Fruit fly (Drosophila melanogaster) whole organism, pupa: Measurements from ENCODE around the gene mfas.

Experiments
- CG10348 ChIP-seq: fragments of 200-800 bp; sonication (Bioruptor generic); IDR thresholded peaks from 2 replicates; pipeline ENCODE4 v1.3.6; 2022; ENCODE audit warnings: missing biosample characterization, missing genetic modification characterization
- CG12605 ChIP-seq: fragments of 200-800 bp; sonication (Bioruptor generic); IDR thresholded peaks from 2 replicates; pipeline ENCODE4 v1.3.6; 2022; ENCODE audit warnings: missing biosample characterization, missing genetic modification characterization
- CG13204 ChIP-seq: fragments of 200-800 bp; sonication (Bioruptor generic); optimal IDR thresholded peaks from 2 replicates; lab custom pipeline; 2018; ENCODE audit warnings: missing biosample characterization, mild to moderate bottlenecking, missing genetic modification characterization, moderate library complexity
- CG14655 ChIP-seq: fragments of 200-800 bp; sonication (Bioruptor generic); optimal IDR thresholded peaks from 3 replicates; lab custom pipeline; 2017; ENCODE audit warnings: mild to moderate bottlenecking, missing biosample characterization, missing genetic modification reagents, missing genetic modification characterization
- CG15710 ChIP-seq: fragments of 200-800 bp; sonication (Bioruptor generic); optimal IDR thresholded peaks from 2 replicates; lab custom pipeline; 2018; ENCODE audit warnings: missing biosample characterization, mild to moderate bottlenecking, missing genetic modification characterization, moderate library complexity
- CG17806 ChIP-seq: fragments of 200-800 bp; sonication (Bioruptor generic); optimal IDR thresholded peaks from 2 replicates; lab custom pipeline; 2018; ENCODE audit warnings: missing biosample characterization, mild to moderate bottlenecking, missing genetic modification characterization, moderate library complexity
- CG32121 ChIP-seq: fragments of 200-800 bp; sonication (Bioruptor generic); IDR thresholded peaks from 2 replicates; pipeline ENCODE4 v1.3.6; 2022; ENCODE audit warnings: missing biosample characterization, missing genetic modification characterization
- CG34367 ChIP-seq: fragments of 200-800 bp; sonication (Bioruptor generic); optimal IDR thresholded peaks from 2 replicates; lab custom pipeline; 2018; ENCODE audit warnings: missing biosample characterization, mild to moderate bottlenecking, missing genetic modification characterization
- CG4496 ChIP-seq: fragments of 200-800 bp; sonication (Bioruptor generic); IDR thresholded peaks from 3 replicates; pipeline ENCODE4 v1.3.6; 2022; ENCODE audit warnings: missing biosample characterization, missing genetic modification characterization
- CG8159 ChIP-seq: fragments of 200-800 bp; sonication (Bioruptor generic); optimal IDR thresholded peaks from 3 replicates; lab custom pipeline; 2018; ENCODE audit warnings: missing biosample characterization, mild to moderate bottlenecking, missing genetic modification characterization, moderate library complexity
- CG8301 ChIP-seq: fragments of 200-800 bp; sonication (Bioruptor generic); optimal IDR thresholded peaks from 2 replicates; lab custom pipeline; 2018; ENCODE audit warnings: missing biosample characterization, mild to moderate bottlenecking, missing genetic modification characterization
- CG9948 ChIP-seq: fragments of 200-800 bp; sonication (Bioruptor generic); optimal IDR thresholded peaks from 2 replicates; lab custom pipeline; 2018; ENCODE audit warnings: missing biosample characterization, mild to moderate bottlenecking, missing genetic modification characterization, moderate library complexity
- D1 ChIP-seq: fragments of 200-800 bp; sonication (Bioruptor generic); optimal IDR thresholded peaks from 2 replicates; lab custom pipeline; 2018; ENCODE audit warnings: missing biosample characterization, mild to moderate bottlenecking, missing genetic modification characterization, moderate library complexity
- EcR ChIP-seq: fragments of 200-800 bp; sonication (Bioruptor generic); optimal IDR thresholded peaks from 3 replicates; lab custom pipeline; 2019; ENCODE audit warnings: missing biosample characterization, missing genetic modification characterization, mild to moderate bottlenecking, moderate library complexity, missing genetic modification reagents
- Ets98B ChIP-seq: fragments of 200-800 bp; sonication (Bioruptor generic); IDR thresholded peaks from 2 replicates; pipeline ENCODE4 v1.3.6; 2022; ENCODE audit warnings: missing biosample characterization, missing genetic modification characterization
- Pif1A ChIP-seq: fragments of 200-800 bp; sonication (Bioruptor generic); optimal IDR thresholded peaks from 3 replicates; lab custom pipeline; 2016; ENCODE audit warnings: missing biosample characterization, missing genetic modification characterization
- Pif1B ChIP-seq: fragments of 200-800 bp; sonication (Bioruptor generic); optimal IDR thresholded peaks from 3 replicates; lab custom pipeline; 2016; ENCODE audit warnings: missing biosample characterization, missing genetic modification characterization
- Snoo ChIP-seq: fragments of 200-800 bp; sonication (Bioruptor generic); optimal IDR thresholded peaks from 3 replicates; lab custom pipeline; 2017; ENCODE audit warnings: missing biosample characterization, mild to moderate bottlenecking, missing genetic modification characterization, inconsistent platforms
- fd96Ca ChIP-seq: fragments of 200-800 bp; sonication (Bioruptor generic); IDR thresholded peaks from 3 replicates; pipeline ENCODE4 v1.3.6; 2022; ENCODE audit warnings: missing biosample characterization, missing genetic modification characterization
- gl ChIP-seq: fragments of 200-800 bp; sonication (Bioruptor generic); optimal IDR thresholded peaks from 2 replicates; lab custom pipeline; 2018; ENCODE audit warnings: missing biosample characterization, mild to moderate bottlenecking, missing genetic modification characterization
- rn ChIP-seq: fragments of 200-800 bp; sonication (Bioruptor generic); IDR thresholded peaks from 2 replicates; pipeline ENCODE4 v1.3.6; 2022; ENCODE audit warnings: missing biosample characterization, missing genetic modification characterization

Gene mfas

DNA sequence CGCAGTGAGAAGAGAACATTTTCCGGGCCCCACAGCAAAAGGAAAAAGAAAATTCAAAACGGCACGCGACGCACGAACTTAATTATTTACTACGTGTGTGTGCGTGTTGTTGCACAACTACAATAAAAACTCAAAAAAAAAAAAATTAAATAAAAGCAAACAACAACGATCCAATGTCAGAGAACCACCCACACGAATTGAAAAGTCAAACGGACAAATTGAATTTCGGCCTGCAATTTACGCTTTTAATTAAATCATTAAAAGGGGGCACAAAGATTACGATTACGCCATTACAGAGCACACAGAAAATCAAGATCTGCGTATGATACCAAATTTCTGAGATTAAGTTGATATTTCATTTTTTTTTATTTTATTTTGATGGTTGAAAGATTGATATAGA is 45.2 kb downstream of the mfas start:
- TF ChIP-seq CG8159 (tag; lab: Kevin White, UChicago): no peak
- no peak for TF ChIP-seq CG12605 (GFP tag; lab: Robert Waterston, UW)
- TF ChIP-seq CG14655: no peak
- no peak for TF ChIP-seq Ets98B (GFP tag; lab: Robert Waterston, UW)
- no peak for TF ChIP-seq EcR (GFP tag; lab: Kevin White, UChicago)
- TF ChIP-seq D1 (tag; lab: Kevin White, UChicago): no peak

DNA sequence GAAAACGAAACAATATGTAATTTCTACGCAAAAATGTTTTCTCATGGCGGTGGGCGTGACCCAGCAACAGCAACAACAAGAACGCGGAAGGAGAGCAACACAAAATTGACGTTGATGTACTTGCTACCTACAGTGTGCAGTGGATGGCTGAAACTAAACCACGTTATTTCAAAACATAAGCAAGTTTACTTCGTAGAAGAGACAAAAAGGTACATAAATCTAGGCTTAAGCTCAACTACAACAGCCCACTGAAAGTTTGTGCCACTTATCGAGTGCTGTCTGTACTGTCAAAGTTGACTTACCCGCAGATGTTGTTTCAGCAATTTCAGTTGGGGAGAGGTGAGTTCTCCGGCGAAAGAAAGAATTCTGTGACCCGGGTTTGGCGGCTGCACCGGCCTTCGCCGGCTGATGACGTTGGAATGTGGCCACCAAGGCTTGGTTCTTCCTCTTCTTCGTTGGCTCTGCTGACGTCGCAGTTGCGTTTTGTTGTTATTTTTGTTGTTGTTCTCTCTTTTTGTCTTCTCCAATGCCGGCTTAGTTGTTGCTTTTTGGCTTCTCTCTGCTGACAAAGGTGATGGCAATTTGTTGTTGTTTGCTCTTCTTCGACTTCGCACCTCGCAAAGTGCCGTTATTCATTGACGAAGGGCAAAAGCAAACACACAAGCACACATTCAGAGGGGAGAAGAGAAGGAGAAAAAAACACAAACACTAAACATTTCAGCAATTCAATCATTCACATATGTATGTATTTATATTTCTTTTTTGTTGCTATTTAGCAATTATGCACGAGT is 45.8 kb downstream of the mfas start:
- TF ChIP-seq CG34367 (tag; lab: Kevin White, UChicago): peak; percentile 60
- no peak for TF ChIP-seq CG10348 (GFP tag; lab: Robert Waterston, UW)
- peak; percentile 48 for TF ChIP-seq Pif1B (GFP tag; lab: Kevin White, UChicago)
- peak; percentile 59 for TF ChIP-seq CG9948 (tag; lab: Kevin White, UChicago)
- TF ChIP-seq Snoo (tag; lab: Kevin White, UChicago): peak; percentile 69
- TF ChIP-seq CG14655: no peak
- peak; percentile 24 for TF ChIP-seq CG13204 (GFP tag; lab: Kevin White, UChicago)
- TF ChIP-seq fd96Ca (GFP tag; lab: Robert Waterston, UW): peak; percentile 55; the same call in 2 of the 3 replicates
- peak; percentile 32; the same call in 1 of the 2 replicates for TF ChIP-seq CG12605 (GFP tag; lab: Robert Waterston, UW)
- peak; percentile 8 for TF ChIP-seq EcR (GFP tag; lab: Kevin White, UChicago)
- peak; percentile 58 for TF ChIP-seq CG17806 (tag; lab: Kevin White, UChicago)
- no peak for TF ChIP-seq D1 (tag; lab: Kevin White, UChicago)
- TF ChIP-seq rn (GFP tag; lab: Robert Waterston, UW): 0 out of 2 replicates have a peak, but pooled peaks have one; percentile 11
- TF ChIP-seq Pif1A (GFP tag; lab: Kevin White, UChicago): peak; percentile 42
- no peak for TF ChIP-seq CG32121
- TF ChIP-seq CG4496 (GFP tag; lab: Robert Waterston, UW): peak; percentile 69; the same call in 2 of the 3 replicates
- TF ChIP-seq CG15710 (tag; lab: Kevin White, UChicago): peak; percentile 63
- peak; percentile 38; the same call in 1 of the 2 replicates for TF ChIP-seq Ets98B (GFP tag; lab: Robert Waterston, UW)
- TF ChIP-seq CG8159 (tag; lab: Kevin White, UChicago): peak; percentile 68
- peak; percentile 61 for TF ChIP-seq gl
- peak; percentile 63 for TF ChIP-seq CG8301 (tag; lab: Kevin White, UChicago)

DNA sequence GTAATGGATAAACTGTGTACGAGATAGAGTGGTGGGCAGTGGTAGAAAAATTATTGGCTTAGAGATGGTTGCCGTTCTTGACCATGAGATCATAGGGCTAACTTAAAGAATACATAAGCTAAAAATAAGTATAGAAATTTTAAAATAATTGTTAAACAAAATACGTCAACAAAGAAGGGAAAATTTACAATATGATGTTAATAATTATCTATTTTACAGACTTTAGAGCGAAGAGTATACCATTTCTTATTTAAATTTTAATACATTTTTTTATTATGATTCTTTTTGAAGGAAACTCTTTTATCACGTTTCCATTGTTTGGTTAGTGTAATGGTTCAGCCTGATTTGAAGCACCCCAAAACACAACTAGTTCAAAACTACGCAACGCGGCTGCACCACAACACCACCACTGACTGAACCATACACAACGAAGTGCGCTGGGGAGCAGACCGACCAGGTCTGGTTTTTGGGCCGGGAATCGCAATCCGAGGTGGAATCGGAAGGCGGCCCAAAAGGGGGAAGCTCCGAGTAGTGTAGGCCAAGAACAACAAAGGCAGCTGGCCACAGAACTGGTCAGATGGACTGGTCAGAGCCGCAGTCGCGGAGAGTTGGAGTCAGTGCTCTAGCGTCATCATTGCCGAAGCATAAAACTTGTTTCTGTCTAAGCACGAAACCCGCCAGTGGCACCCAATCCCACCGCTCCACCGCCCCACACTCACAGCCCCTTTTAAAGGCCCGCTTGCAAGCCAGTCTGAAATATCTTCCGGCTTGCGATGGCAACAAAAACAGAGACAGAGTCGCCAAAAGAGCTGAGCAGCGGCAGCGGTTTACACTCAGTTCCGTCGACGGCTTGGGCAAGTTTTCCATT is 47.4 kb downstream of the mfas start:
- TF ChIP-seq CG17806 (tag; lab: Kevin White, UChicago): peak; percentile 12
- peak; percentile 18; the same call in 1 of the 2 replicates for TF ChIP-seq Ets98B (GFP tag; lab: Robert Waterston, UW)
- no peak for TF ChIP-seq gl
- TF ChIP-seq Snoo (tag; lab: Kevin White, UChicago): no peak
- peak; percentile 60 for TF ChIP-seq CG8301 (tag; lab: Kevin White, UChicago)
- TF ChIP-seq Pif1B (GFP tag; lab: Kevin White, UChicago): no peak
- TF ChIP-seq CG34367 (tag; lab: Kevin White, UChicago): peak; percentile 4
- peak; percentile 78 for TF ChIP-seq EcR (GFP tag; lab: Kevin White, UChicago)
- TF ChIP-seq CG13204 (GFP tag; lab: Kevin White, UChicago): peak; percentile 59
- no peak for TF ChIP-seq D1 (tag; lab: Kevin White, UChicago)
- no peak for TF ChIP-seq CG4496 (GFP tag; lab: Robert Waterston, UW)
- peak; percentile 60 for TF ChIP-seq CG9948 (tag; lab: Kevin White, UChicago)
- TF ChIP-seq CG8159 (tag; lab: Kevin White, UChicago): peak; percentile 66
- peak; percentile 70 for TF ChIP-seq CG14655
- TF ChIP-seq CG12605 (GFP tag; lab: Robert Waterston, UW): no peak

DNA sequence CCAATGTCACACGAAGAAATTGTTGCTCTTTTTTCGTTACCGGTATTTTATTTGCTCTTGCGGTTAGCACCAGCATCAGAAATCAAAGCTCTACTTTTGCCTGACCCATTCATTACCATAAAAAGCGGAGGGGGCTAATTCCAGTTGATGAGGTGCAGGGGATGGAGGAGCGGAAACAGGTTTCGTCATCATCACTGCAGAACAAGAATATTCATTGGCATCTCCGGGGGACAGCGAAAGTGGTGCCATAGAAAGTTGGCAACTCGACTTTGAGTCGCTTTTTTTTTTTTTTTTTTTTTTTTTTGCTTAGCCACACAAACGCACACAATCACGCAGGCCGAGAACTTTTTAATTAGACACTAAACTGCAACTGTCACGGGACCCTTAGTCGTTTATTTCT is 52.0 kb downstream of the mfas start:
- TF ChIP-seq CG14655: peak; percentile 17
- TF ChIP-seq CG12605 (GFP tag; lab: Robert Waterston, UW): no peak

DNA sequence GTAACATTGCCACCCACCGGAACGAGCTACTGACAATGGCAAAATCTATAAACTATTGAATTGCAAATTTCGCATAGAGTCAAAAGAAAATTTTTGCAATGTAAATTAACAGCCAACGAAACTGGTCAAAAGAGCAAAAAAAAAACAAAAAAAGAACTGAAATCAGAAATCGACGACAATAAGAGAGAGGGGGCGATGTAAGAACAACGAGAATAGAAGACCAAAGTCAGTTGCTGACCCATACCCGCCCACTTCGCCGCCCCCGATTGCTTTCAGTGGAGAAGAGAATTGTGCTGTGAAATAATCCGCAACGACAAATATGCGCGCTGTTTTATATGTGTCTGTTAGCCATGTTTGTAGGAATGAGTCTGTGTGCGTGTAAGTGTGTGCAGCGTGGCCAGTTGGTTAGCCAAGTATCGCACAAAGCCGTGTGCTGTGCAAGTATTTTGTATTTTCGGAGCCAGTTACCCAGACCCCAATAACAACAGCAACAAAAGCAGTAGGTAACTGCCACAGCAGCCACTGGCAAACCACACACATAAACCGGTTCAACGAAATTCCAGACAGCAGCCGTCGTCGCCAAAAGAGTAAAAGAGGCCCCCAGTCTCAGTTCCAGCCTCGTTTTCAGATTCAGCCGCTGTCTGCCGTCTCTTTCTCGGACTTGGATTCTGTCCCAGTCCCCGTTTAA is 55.5 kb downstream of the mfas start:
- TF ChIP-seq CG10348 (GFP tag; lab: Robert Waterston, UW) (no peak), CG32121 (peak; percentile 57), EcR (GFP tag; lab: Kevin White, UChicago) (peak; percentile 64), CG9948 (tag; lab: Kevin White, UChicago) (peak; percentile 34), fd96Ca (GFP tag; lab: Robert Waterston, UW) (peak; percentile 88), CG15710 (tag; lab: Kevin White, UChicago) (peak; percentile 18), CG8159 (tag; lab: Kevin White, UChicago) (peak; percentile 58), CG34367 (tag; lab: Kevin White, UChicago) (no peak), CG4496 (GFP tag; lab: Robert Waterston, UW) (peak; percentile 75), Ets98B (GFP tag; lab: Robert Waterston, UW) (peak; percentile 72), CG14655 (peak; percentile 64), gl (no peak), CG17806 (tag; lab: Kevin White, UChicago) (peak; percentile 69), Pif1B (GFP tag; lab: Kevin White, UChicago) (peak; percentile 12), CG13204 (GFP tag; lab: Kevin White, UChicago) (peak; percentile 60), Snoo (tag; lab: Kevin White, UChicago) (no peak), CG8301 (tag; lab: Kevin White, UChicago) (peak; percentile 51), D1 (tag; lab: Kevin White, UChicago) (peak; percentile 7), Pif1A (GFP tag; lab: Kevin White, UChicago) (peak; percentile 10), rn (GFP tag; lab: Robert Waterston, UW) (peak; percentile 65), CG12605 (GFP tag; lab: Robert Waterston, UW) (peak; percentile 57; the same call in 1 of the 2 replicates)
